Fruit fly (Drosophila melanogaster) whole organism, wandering third instar larva: ENCODE results near the gene ca.

Experiments
- Abd-B ChIP-seq: fragments of >200 bp; optimal IDR thresholded peaks from 2 replicates; lab custom pipeline; 2017; ENCODE audit warnings: missing biosample characterization, missing genetic modification characterization
- CG9705 ChIP-seq: fragments of 200-800 bp; sonication (Bioruptor generic); optimal IDR thresholded peaks from 2 replicates; lab custom pipeline; 2018; ENCODE audit warnings: missing biosample characterization, mild to moderate bottlenecking, missing genetic modification characterization
- CrebA ChIP-seq: fragments of 200-800 bp; sonication (Bioruptor generic); optimal IDR thresholded peaks from 2 replicates; lab custom pipeline; 2016; ENCODE audit warnings: missing biosample characterization, mild to moderate bottlenecking, missing genetic modification characterization, borderline replicate concordance
- Dfd ChIP-seq: fragments of >200 bp; optimal IDR thresholded peaks from 2 replicates; lab custom pipeline; 2017; ENCODE audit warnings: missing biosample characterization, missing genetic modification characterization
- Dif ChIP-seq: fragments of 200-275, 200-300 bp; sonication (Bioruptor generic); optimal IDR thresholded peaks from 2 replicates; lab custom pipeline; 2018; ENCODE audit warnings: missing biosample characterization, missing genetic modification characterization; ENCODE audit not compliant: partially characterized antibody
- GATAd ChIP-seq: sonication (Bioruptor generic); optimal IDR thresholded peaks from 2 replicates; lab custom pipeline; 2016; ENCODE audit warnings: missing biosample characterization, missing genetic modification characterization
- HLH106 ChIP-seq: fragments of 200-800 bp; optimal IDR thresholded peaks from 3 replicates; lab custom pipeline; 2019; ENCODE audit warnings: missing biosample characterization, mild to moderate bottlenecking, missing genetic modification characterization, moderate library complexity
- Hnf4 ChIP-seq: fragments of 200-800 bp; sonication (Bioruptor generic); optimal IDR thresholded peaks from 2 replicates; lab custom pipeline; 2016; ENCODE audit warnings: missing biosample characterization, mild to moderate bottlenecking, missing genetic modification characterization
- Hr78 ChIP-seq: fragments of >200 bp; optimal IDR thresholded peaks from 2 replicates; lab custom pipeline; 2017; ENCODE audit warnings: missing biosample characterization, missing genetic modification characterization
- Hr83 ChIP-seq: fragments of 200-300 bp; sonication (Bioruptor generic); optimal IDR thresholded peaks from 2 replicates; lab custom pipeline; 2016; ENCODE audit warnings: missing biosample characterization, mild to moderate bottlenecking, missing genetic modification characterization, moderate library complexity; ENCODE audit not compliant: poor library complexity, severe bottlenecking
- Mio ChIP-seq: sonication (Bioruptor generic); optimal IDR thresholded peaks from 2 replicates; lab custom pipeline; 2016; ENCODE audit warnings: missing biosample characterization, missing genetic modification characterization
- Myc ChIP-seq: fragments of >200 bp; optimal IDR thresholded peaks from 2 replicates; lab custom pipeline; 2017
- N ChIP-seq: fragments of >200 bp; optimal IDR thresholded peaks from 2 replicates; lab custom pipeline; 2018; ENCODE audit warnings: missing biosample characterization, missing external identifiers, missing genetic modification characterization
- OdsH ChIP-seq: fragments of 200-800 bp; sonication (Bioruptor generic); optimal IDR thresholded peaks from 2 replicates; lab custom pipeline; 2016; ENCODE audit warnings: missing biosample characterization, mild to moderate bottlenecking, missing genetic modification characterization
- Rel ChIP-seq, 2 experiments: fragments of 200-800 bp; sonication (Bioruptor generic) in 1 of 2; optimal IDR thresholded peaks; 2 replicates in 1 of 2; 3 replicates in 1 of 2; lab custom pipeline; 2016 to 2019; ENCODE audit warnings: mild to moderate bottlenecking in 2 of 2, missing biosample characterization in 2 of 2, missing genetic modification characterization in 2 of 2, moderate library complexity in 1 of 2
- Sp1 ChIP-seq: fragments of 200-800 bp; sonication (Bioruptor generic); optimal IDR thresholded peaks from 3 replicates; lab custom pipeline; 2019; ENCODE audit warnings: missing biosample characterization, mild to moderate bottlenecking, missing genetic modification characterization, moderate library complexity
- Vsx2 ChIP-seq: fragments of 200-300, 225-300 bp; sonication (Bioruptor generic); optimal IDR thresholded peaks from 2 replicates; lab custom pipeline; 2018; ENCODE audit warnings: missing biosample characterization, missing genetic modification characterization; ENCODE audit not compliant: partially characterized antibody
- brk ChIP-seq: fragments of 200-800 bp; sonication (Bioruptor generic); optimal IDR thresholded peaks from 2 replicates; lab custom pipeline; 2016; ENCODE audit warnings: missing biosample characterization, mild to moderate bottlenecking, missing genetic modification characterization
- dl ChIP-seq, 2 experiments: fragments of 175-275, 200-275 bp in 1 of 2; fragments of 200-275 bp in 1 of 2; sonication (Bioruptor generic); optimal IDR thresholded peaks; lab custom pipeline; 2018; ENCODE audit warnings: mild to moderate bottlenecking in 2 of 2, missing biosample characterization in 2 of 2, missing genetic modification characterization in 2 of 2, moderate library complexity in 2 of 2; ENCODE audit not compliant: partially characterized antibody in 2 of 2, insufficient read depth in 1 of 2
- dmrt93B ChIP-seq: fragments of 200-800 bp; sonication (Bioruptor generic); optimal IDR thresholded peaks from 2 replicates; lab custom pipeline; 2018; ENCODE audit warnings: missing biosample characterization, mild to moderate bottlenecking, missing genetic modification characterization
- dsf ChIP-seq: sonication (Bioruptor generic); optimal IDR thresholded peaks from 2 replicates; lab custom pipeline; 2016; ENCODE audit warnings: missing biosample characterization, missing genetic modification characterization, borderline replicate concordance
- ey ChIP-seq: fragments of 200-800 bp; sonication (Bioruptor generic); optimal IDR thresholded peaks from 2 replicates; lab custom pipeline; 2016; ENCODE audit warnings: missing biosample characterization, missing genetic modification characterization
- foxo ChIP-seq, 2 experiments: fragments of 200-800 bp; sonication (Bioruptor generic); optimal IDR thresholded peaks; 2 replicates in 1 of 2; 3 replicates in 1 of 2; lab custom pipeline; 2016 to 2017; ENCODE audit warnings: missing biosample characterization in 2 of 2, missing genetic modification characterization in 2 of 2
- fru ChIP-seq: fragments of 200-800 bp; sonication (Bioruptor generic); optimal IDR thresholded peaks from 3 replicates; lab custom pipeline; 2016; ENCODE audit warnings: missing biosample characterization, mild to moderate bottlenecking, missing genetic modification characterization
- h ChIP-seq: fragments of 200-800 bp; sonication (Bioruptor generic); optimal IDR thresholded peaks from 3 replicates; lab custom pipeline; 2016; ENCODE audit warnings: missing biosample characterization, mild to moderate bottlenecking, missing genetic modification characterization
- jim ChIP-seq: fragments of 175-275, 200-325 bp; sonication (Bioruptor generic); optimal IDR thresholded peaks from 2 replicates; lab custom pipeline; 2016; ENCODE audit warnings: missing biosample characterization, mild to moderate bottlenecking, missing genetic modification characterization
- lola ChIP-seq: fragments of >200 bp; optimal IDR thresholded peaks from 2 replicates; lab custom pipeline; 2017; ENCODE audit warnings: missing biosample characterization, missing genetic modification characterization
- pan ChIP-seq: fragments of >200 bp; optimal IDR thresholded peaks from 2 replicates; lab custom pipeline; 2017
- psq ChIP-seq: fragments of 200-800 bp; sonication (Bioruptor generic); optimal IDR thresholded peaks from 3 replicates; lab custom pipeline; 2017; ENCODE audit warnings: missing biosample characterization, mild to moderate bottlenecking, missing genetic modification characterization, moderate library complexity
- rgr ChIP-seq: fragments of 200-800 bp; sonication (Bioruptor generic); optimal IDR thresholded peaks from 3 replicates; lab custom pipeline; 2016; ENCODE audit warnings: missing biosample characterization, mild to moderate bottlenecking, missing genetic modification characterization
- sv ChIP-seq: fragments of 200-800 bp; sonication (Bioruptor generic); optimal IDR thresholded peaks from 3 replicates; lab custom pipeline; 2016; ENCODE audit warnings: missing biosample characterization, missing genetic modification characterization
- usp ChIP-seq: fragments of >200 bp; optimal IDR thresholded peaks from 2 replicates; lab custom pipeline; 2017; ENCODE audit warnings: missing biosample characterization, missing genetic modification characterization

Gene ca

DNA sequence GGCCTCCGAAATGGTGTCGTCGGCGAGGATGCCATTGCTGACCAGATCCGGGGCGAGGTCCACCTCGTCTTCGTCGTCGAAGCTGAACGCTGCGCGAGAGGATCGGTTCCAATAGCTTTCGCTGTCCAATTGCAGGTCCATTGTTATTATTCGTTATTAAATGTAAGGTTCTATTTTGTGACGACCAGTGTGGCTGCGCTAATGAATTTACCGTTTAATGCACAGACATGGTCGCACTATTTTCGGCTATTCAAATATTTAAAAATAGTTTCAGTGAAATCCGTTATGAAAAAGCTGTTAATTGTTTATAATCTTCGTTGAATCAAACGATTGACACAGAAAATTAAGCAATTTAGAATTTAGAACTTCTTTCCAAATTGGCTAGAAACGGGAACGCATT is 9.7 kb downstream of the ca start, which contains the start of gene Vps16B:
Gene Vps16B, minus strand, starts transcription at position 186 of the 400 bp plus-strand sequence.
- TF ChIP-seq h (GFP tag; lab: Kevin White, UChicago) (no peak), GATAd (GFP tag; lab: Kevin White, UChicago) (no peak), Myc (lab: Kevin White, UChicago) (no peak), Hnf4 (no peak), Abd-B (no peak), Vsx2 (GFP tag; lab: Kevin White, UChicago) (no peak), brk (no peak), pan (lab: Kevin White, UChicago) (no peak), HLH106 (tag; lab: Kevin White, UChicago) (no peak), dsf (GFP tag; lab: Kevin White, UChicago) (no peak)

DNA sequence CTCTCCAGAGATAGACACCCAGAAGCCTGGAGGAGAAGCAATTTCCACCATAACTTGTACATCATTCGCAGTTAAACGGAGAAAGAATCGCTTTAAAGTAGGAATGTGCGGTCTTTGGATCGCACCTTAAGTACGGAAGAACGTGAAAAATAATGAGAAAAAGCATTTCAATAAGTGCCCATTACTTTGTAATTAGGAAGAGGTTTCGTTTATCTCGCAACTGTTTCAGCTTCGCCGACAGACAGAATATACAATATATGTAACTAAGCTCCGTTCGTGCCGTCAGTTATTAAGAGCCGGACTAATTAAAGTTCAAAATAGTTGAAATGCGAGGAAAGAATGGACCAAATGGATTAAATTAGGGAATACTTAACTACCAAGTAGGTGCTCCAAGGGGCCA is 11.1 kb downstream of the ca start, which contains the start of gene CG7829:
Gene CG7829, minus strand, starts transcription at position 101 of the 400 bp plus-strand sequence.
- no peak for TF ChIP-seq dmrt93B (GFP tag; lab: Kevin White, UChicago)
- TF ChIP-seq Hr78 (GFP tag; lab: Kevin White, UChicago) = no peak
- TF ChIP-seq psq = no peak
- TF ChIP-seq sv (GFP tag; lab: Kevin White, UChicago) = no peak
- TF ChIP-seq Dfd (GFP tag; lab: Kevin White, UChicago) = no peak
- no peak for TF ChIP-seq dsf (GFP tag; lab: Kevin White, UChicago)

DNA sequence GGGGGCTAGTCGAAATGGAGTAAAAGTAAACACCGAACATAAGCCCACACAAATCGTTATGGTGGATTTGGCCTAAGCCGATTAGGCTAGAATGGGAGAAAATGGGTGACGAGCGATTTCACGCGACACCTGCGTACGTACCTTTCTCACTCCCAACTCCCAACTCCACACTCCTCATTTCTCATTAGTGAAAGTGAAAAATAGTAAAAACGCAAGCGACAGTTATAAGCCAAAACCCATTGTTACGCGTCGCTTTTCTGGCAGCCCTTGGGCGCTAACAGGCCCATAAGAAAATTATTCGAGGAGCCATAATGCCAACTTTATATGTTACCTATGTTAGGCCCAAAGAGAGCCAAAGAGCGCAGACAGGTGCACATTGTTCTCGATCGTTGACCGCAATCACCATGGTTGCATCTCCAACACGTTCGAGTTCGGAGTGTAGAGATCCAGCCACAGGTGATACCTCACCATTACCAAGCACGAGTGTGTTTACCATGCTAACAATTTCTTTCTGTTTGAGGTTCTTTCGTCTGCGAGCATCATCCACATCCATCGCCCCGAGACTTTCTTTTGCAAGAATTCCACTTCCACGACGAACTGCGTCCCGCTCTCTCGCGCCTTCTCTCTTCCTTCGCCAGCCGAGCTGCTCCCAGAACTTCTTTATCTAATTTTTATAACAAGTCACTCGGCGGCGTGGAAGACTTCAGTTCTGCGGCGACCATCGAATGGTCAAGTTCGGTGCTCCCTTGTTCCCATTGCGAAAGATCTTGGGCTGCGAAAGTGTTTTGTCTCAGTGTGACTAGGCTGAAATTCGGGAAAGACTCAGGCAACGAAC is 12.0 kb downstream of the ca start, which contains the start of gene neo:
Gene neo, plus strand, starts transcription at position 698 of the 835 bp plus-strand sequence.
- TF ChIP-seq GATAd (GFP tag; lab: Kevin White, UChicago) (no peak), rgr (GFP tag; lab: Kevin White, UChicago) (no peak), jim (GFP tag; lab: Kevin White, UChicago) (no peak), psq (no peak), Vsx2 (GFP tag; lab: Kevin White, UChicago) (no peak), Hnf4 (no peak), Abd-B (no peak), N (GFP tag; lab: Kevin White, UChicago) (no peak), ey (no peak), sv (GFP tag; lab: Kevin White, UChicago) (no peak), dsf (GFP tag; lab: Kevin White, UChicago) (no peak), dmrt93B (GFP tag; lab: Kevin White, UChicago) (no peak), CrebA (no peak), Myc (lab: Kevin White, UChicago) (no peak), lola (GFP tag; lab: Kevin White, UChicago) (no peak), usp (GFP tag; lab: Kevin White, UChicago) (no peak), Sp1 (no peak), fru (no peak)

DNA sequence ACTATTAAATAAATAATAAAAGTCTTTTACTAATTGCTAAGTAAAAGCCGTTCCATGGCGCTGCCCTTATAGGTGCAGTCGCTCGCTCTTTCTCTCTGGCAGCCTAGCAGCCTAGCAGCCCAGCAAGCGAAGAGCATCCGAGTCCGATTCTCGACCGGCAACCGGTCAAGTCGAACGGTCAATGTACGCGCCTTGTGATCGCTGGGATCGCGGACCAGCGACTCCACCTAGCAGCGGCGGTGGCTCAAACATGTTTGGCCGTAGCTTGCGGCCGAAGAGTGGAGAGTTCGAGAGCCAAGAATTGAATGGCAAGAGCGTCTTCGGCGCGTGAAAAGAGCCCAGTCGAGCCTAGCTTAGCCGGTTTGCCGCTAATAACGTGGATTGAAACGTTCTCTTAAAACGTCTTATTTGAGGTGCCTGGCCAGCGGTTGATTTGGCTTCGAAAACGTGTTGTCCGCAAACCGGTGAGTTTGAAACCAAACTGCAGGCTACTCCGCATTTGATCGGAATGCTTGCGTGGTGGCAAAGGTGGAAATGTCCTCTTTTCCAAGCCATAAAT is 22.7 kb downstream of the ca start:
- TF ChIP-seq Rel (GFP tag; optimal IDR thresholded peaks at IDR 0.05; lab: Kevin White, UChicago) (peak; percentile 14), Rel (tag; optimal IDR thresholded peaks at IDR 0.05; lab: Kevin White, UChicago) (no peak), Mio (GFP tag; lab: Kevin White, UChicago) (no peak), Vsx2 (GFP tag; lab: Kevin White, UChicago) (peak; percentile 37)

DNA sequence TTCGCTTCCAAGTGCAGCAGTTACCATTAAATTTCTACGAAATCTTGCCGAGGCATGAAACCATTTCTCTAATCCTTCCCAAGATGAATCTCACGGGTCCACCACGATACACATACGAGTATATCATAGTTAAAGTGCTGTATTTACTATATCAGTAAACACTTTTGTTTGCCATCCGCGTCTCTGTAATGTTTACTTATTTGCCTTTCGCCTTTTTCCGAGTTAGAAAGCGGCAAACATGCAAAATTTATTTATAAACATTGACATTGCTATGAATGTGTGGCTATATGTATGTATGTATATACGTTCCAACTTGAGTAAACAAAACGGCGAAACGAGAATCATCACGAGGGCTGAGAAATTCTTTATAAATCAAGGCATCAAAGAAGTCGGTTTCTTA is 24.3 kb downstream of the ca start:
- TF ChIP-seq CG9705 (GFP tag; lab: Kevin White, UChicago) (no peak), ey (no peak), Vsx2 (GFP tag; lab: Kevin White, UChicago) (no peak), dl (GFP tag; optimal IDR thresholded peaks at IDR 0.05; lab: Kevin White, UChicago; ENCODE audit: insufficient read depth in 1 of 2, partially characterized antibody in 2 of 2) (no peak), h (GFP tag; lab: Kevin White, UChicago) (no peak), dsf (GFP tag; lab: Kevin White, UChicago) (no peak), sv (GFP tag; lab: Kevin White, UChicago) (no peak), Rel (GFP tag; optimal IDR thresholded peaks at IDR 0.05; lab: Kevin White, UChicago) (no peak), Rel (tag; optimal IDR thresholded peaks at IDR 0.05; lab: Kevin White, UChicago) (no peak), OdsH (GFP tag; lab: Kevin White, UChicago) (no peak), GATAd (GFP tag; lab: Kevin White, UChicago) (no peak), Dif (GFP tag; lab: Kevin White, UChicago) (no peak), CrebA (no peak), Hnf4 (no peak), foxo (GFP tag; optimal IDR thresholded peaks at IDR 0.05; lab: Kevin White, UChicago) (no peak), Hr83 (GFP tag; lab: Kevin White, UChicago) (no peak), Hr78 (GFP tag; lab: Kevin White, UChicago) (no peak), Mio (GFP tag; lab: Kevin White, UChicago) (no peak), pan (lab: Kevin White, UChicago) (no peak), usp (GFP tag; lab: Kevin White, UChicago) (no peak), Abd-B (no peak)
